Worm (Caenorhabditis elegans): ENCODE measurements around the gene ZC8.6.

Gene ZC8.6

DNA sequence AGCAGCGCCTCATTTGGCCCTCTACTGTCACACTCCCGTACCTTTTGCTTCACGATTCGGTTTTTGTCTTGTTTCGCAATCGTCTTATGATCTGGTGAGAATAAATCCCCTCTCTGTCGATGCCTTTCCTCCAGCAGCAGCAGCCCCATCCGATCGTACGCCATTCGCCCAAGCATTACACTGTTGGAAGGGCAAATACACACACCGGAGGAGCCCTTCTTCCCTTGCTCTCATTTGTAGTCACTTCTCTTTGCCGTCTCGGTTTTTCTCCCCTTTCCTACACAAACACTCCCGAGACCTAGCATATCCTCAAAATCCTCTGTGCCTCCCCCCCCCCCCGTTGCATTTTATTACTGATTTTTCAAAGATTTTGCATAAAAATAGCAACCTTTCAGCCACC lies 1.5 kb upstream of the ZC8.6 start, which contains the start of gene set-30:
Gene set-30 (plus strand): TSS at position 396 of the 400 bp plus-strand sequence.
- TF ChIP-seq T22C8.4 (GFP tag; IDR thresholded peaks at IDR 0.05) (no peak), ztf-23 (GFP tag; IDR thresholded peaks at IDR 0.05) (0 out of 2 replicates have a peak, but pooled peaks have one; percentile 28), ztf-29 (GFP tag; IDR thresholded peaks at IDR 0.05) (no peak), tab-1 (GFP tag; IDR thresholded peaks at IDR 0.05) (0 out of 2 replicates have a peak, but pooled peaks have one; percentile 11), cog-1 (tag; optimal IDR thresholded peaks at IDR 0.05) (no peak)

DNA sequence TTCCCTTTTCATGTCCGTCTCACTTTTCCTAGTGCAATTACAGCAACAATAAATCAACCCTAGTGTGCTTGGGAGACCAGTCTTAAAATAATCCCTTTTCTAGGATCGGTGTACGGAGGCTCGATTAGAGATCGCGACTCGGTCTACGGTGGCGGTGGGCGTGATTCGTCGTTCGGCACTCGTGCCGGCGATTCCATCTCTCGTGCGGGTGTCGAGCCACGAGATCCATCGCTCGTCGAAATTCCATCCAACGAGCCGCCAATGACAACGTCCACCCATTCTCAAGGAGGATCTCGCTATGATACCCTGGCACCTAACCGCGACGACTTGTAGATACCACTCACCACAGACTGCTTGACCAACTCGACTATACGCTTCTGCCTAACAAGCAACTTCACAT lies 4.9 kb downstream of the ZC8.6 start:
- TF ChIP-seq flt-1 (GFP tag; IDR thresholded peaks at IDR 0.05) = no peak
- TF ChIP-seq cog-1 (tag; optimal IDR thresholded peaks at IDR 0.05) = no peak
- TF ChIP-seq ztf-23 (GFP tag; IDR thresholded peaks at IDR 0.05) = no peak
- no peak for TF ChIP-seq klf-2 (GFP tag; conservative IDR thresholded peaks at IDR 0.05)
- TF ChIP-seq T22C8.4 (GFP tag; IDR thresholded peaks at IDR 0.05) = no peak
- no peak for TF ChIP-seq ref-1 (GFP tag; conservative IDR thresholded peaks at IDR 0.05)
- TF ChIP-seq tab-1 (GFP tag; IDR thresholded peaks at IDR 0.05) = no peak
- TF ChIP-seq ztf-29 (GFP tag; IDR thresholded peaks at IDR 0.05) = no peak
- TF ChIP-seq med-1 (GFP tag; optimal IDR thresholded peaks at IDR 0.05; ENCODE audit: insufficient read depth) = no peak

DNA sequence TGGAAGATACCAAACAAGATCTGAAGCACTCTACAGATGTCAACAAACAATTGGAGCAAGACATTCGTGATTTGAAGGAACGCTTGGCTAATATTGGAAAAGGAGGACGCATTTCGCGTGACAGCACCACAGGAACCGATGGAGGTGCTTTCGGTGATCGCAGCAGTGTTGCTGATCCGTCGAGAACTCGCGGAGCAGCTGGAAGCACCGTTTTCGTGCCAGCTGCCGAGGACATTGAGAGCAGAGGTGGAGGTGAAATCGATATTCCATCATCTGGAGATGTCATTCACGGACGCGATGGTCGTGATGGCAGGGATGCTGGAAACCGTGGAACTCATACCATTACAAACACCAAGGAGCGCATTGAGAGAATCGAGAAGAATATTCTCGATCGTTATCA lies 9.8 kb downstream of the ZC8.6 start:
- no peak for TF ChIP-seq ztf-23 (GFP tag; IDR thresholded peaks at IDR 0.05)
- no peak for TF ChIP-seq flt-1 (GFP tag; IDR thresholded peaks at IDR 0.05)
- TF ChIP-seq T22C8.4 (GFP tag; IDR thresholded peaks at IDR 0.05) = no peak
- no peak for TF ChIP-seq ztf-29 (GFP tag; IDR thresholded peaks at IDR 0.05)
- TF ChIP-seq tab-1 (GFP tag; IDR thresholded peaks at IDR 0.05) = no peak
- TF ChIP-seq med-1 (GFP tag; optimal IDR thresholded peaks at IDR 0.05; ENCODE audit: insufficient read depth) = no peak
- TF ChIP-seq ref-1 (GFP tag; conservative IDR thresholded peaks at IDR 0.05) = no peak
- no peak for TF ChIP-seq klf-2 (GFP tag; conservative IDR thresholded peaks at IDR 0.05)
- TF ChIP-seq cog-1 (tag; optimal IDR thresholded peaks at IDR 0.05) = no peak

DNA sequence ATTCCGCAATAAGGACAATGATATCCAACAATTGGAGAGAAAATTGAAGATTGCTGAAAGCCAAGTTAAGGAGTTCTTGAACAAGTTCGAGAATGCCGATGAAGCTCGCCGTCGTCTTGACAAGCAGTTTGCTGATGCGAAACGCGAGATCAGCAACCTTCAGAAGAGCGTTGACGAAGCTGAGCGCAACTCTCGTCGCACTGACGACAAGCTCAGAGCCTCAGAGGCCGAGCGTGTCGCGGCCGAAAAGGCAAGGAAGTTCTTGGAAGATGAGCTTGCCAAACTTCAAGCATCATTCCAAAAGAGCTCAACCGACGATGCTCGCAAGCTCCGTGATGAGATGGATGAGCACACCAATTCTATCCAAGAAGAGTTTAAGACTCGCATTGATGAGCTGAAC lies 11.0 kb downstream of the ZC8.6 start:
- TF ChIP-seq tab-1 (GFP tag; IDR thresholded peaks at IDR 0.05) (no peak), med-1 (GFP tag; optimal IDR thresholded peaks at IDR 0.05; ENCODE audit: insufficient read depth) (no peak), flt-1 (GFP tag; IDR thresholded peaks at IDR 0.05) (no peak), ztf-29 (GFP tag; IDR thresholded peaks at IDR 0.05) (no peak), ztf-23 (GFP tag; IDR thresholded peaks at IDR 0.05) (no peak), klf-2 (GFP tag; conservative IDR thresholded peaks at IDR 0.05) (no peak), ref-1 (GFP tag; conservative IDR thresholded peaks at IDR 0.05) (no peak), cog-1 (tag; optimal IDR thresholded peaks at IDR 0.05) (no peak), T22C8.4 (GFP tag; IDR thresholded peaks at IDR 0.05) (no peak)

DNA sequence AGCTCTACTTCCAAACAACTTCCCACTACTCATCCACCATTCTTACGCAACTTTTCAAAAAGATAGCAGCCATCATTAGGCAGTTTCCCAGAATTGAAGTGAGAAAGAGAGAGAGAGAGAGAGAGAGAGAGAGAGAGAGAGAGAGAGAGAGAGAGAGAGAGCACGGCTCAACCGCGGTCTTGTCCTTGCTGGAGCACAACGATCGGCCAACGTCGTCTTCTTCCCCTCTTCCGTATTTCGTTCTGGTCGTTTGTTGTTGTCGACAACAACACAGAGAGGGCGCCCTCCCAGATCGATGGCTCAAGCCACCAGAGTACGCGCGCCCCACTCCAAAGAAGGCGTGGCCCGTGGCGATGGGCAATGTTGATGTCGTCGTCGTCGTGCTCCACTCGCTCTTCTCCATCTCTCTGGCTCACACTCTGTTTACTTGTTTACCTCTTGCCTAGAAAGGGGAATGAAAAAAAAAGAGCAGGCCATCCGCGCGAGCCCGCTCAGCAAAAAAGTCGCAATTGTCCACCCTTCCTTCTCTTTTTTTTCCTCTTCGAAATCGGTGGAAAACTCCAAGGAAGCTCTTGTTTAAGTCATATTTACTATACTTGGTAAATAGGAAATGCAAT lies 15.3 kb downstream of the ZC8.6 start:
- peak; percentile 32; the same call in 1 of the 2 replicates for TF ChIP-seq flt-1 (GFP tag; IDR thresholded peaks at IDR 0.05)
- no peak for TF ChIP-seq ztf-29 (GFP tag; IDR thresholded peaks at IDR 0.05)

DNA sequence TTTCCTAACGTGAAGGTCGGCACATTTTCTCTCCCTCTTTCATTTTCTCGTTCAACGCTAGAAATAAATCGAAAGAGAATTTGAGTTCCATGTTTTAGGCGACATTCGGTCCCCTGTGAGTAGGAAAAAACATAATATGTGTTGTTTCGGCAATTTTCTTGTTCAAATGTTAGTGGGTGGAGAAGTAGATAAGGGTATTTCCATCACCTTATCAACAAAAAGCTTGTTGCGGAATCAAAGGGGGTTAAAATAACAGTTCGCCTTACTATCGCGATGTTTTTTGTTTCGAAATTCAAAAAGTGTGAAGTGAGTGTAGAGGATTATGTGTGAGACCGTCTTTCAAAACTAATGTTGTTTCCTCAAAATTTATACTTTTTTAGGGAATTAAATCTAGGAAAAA lies 15.8 kb downstream of the ZC8.6 start:
- TF ChIP-seq T22C8.4 (GFP tag; IDR thresholded peaks at IDR 0.05) = no peak
- TF ChIP-seq ref-1 (GFP tag; conservative IDR thresholded peaks at IDR 0.05) = no peak

DNA sequence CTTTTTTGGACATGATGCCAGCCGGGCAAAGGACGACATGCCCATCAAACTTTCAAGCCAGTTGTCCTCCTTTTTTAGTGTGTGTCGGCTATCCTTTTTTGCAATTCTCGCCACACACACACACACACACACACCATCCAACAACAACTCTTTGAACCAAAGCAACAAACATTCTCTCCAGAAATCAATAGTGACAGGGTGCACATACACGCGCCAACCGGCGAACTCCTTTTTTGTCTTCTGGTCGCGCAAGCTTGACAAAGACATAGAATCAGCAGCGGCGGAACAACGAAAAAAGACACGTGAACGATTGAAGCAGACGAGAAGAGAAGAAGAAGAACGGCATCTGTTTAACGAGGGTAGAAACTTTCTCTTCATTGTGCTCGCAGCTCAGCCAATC lies 16.3 kb downstream of the ZC8.6 start:
- TF ChIP-seq tab-1 (GFP tag; IDR thresholded peaks at IDR 0.05) (no peak), T22C8.4 (GFP tag; IDR thresholded peaks at IDR 0.05) (no peak), ref-1 (GFP tag; conservative IDR thresholded peaks at IDR 0.05) (no peak), flt-1 (GFP tag; IDR thresholded peaks at IDR 0.05) (no peak)

DNA sequence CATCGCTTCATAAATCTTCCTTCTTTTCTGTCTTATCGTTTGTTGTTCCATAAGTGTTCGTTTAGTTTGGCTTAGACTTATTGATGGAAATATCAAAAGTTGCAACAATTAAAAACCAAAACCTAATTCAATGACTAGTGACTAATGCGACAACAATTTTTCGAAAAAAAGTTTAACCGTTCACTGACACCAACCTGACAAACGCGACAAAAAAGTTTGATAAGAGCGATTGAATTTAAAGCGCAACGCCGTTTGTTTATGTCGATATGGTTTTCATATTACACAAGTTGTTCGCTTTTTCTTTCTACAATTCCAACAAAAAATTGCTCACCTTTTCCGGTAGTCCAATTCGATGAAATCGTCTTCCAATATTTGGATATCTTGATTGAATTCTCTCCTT lies 18.3 kb downstream of the ZC8.6 start:
- TF ChIP-seq ref-1 (GFP tag; conservative IDR thresholded peaks at IDR 0.05) (no peak), ztf-23 (GFP tag; IDR thresholded peaks at IDR 0.05) (no peak), tab-1 (GFP tag; IDR thresholded peaks at IDR 0.05) (no peak), cog-1 (tag; optimal IDR thresholded peaks at IDR 0.05) (no peak), ztf-29 (GFP tag; IDR thresholded peaks at IDR 0.05) (no peak), flt-1 (GFP tag; IDR thresholded peaks at IDR 0.05) (no peak), med-1 (GFP tag; optimal IDR thresholded peaks at IDR 0.05; ENCODE audit: insufficient read depth) (no peak), klf-2 (GFP tag; conservative IDR thresholded peaks at IDR 0.05) (no peak), T22C8.4 (GFP tag; IDR thresholded peaks at IDR 0.05) (no peak)

DNA sequence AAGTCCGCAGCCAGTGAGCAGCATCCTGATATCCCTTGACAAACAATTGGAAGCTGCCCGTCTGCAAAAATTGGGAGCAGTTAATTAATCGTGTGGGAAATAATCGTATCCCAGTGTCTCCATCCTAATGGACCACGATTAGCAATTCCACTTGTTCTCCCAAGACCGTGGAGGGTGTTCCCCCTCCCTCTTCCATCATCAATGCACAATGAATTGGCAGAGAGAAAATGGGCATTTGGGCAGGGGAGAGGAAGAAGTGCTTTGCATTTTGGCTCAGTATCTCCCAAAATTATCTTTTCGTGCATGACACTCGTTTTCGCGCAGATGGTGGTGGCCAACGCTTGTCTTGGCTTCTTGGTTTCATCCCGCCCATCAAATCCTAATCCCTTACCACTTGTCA lies 19.3 kb downstream of the ZC8.6 start:
- TF ChIP-seq ref-1 (GFP tag; conservative IDR thresholded peaks at IDR 0.05) (no peak), klf-2 (GFP tag; conservative IDR thresholded peaks at IDR 0.05) (no peak), tab-1 (GFP tag; IDR thresholded peaks at IDR 0.05) (no peak), flt-1 (GFP tag; IDR thresholded peaks at IDR 0.05) (0 out of 2 replicates have a peak, but pooled peaks have one; percentile 5)

DNA sequence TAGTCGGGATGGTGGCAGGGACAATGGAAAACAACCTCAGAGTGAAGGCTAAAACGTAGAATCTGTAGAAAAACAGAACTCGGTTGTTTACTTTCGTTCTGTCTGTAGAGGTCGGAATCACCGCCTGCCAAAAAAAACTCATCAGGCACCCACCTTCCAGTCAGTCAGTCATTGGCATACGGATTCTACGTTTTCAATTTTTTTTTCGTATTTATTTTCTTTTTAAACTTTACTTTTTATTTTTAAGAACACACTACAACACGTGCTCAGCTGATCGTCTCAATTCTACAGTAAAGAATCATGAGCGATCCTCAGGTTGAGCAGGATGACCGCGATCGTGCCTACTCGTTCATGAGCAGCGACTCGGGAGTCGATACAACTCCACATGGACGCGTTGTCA lies 20.9 kb downstream of the ZC8.6 start, which contains the start of gene lfi-1:
Gene lfi-1 (plus strand): TSS at position 301 of the 400 bp plus-strand sequence.
- TF ChIP-seq T22C8.4 (GFP tag; IDR thresholded peaks at IDR 0.05) = no peak
- no peak for TF ChIP-seq klf-2 (GFP tag; conservative IDR thresholded peaks at IDR 0.05)
- TF ChIP-seq ztf-29 (GFP tag; IDR thresholded peaks at IDR 0.05) = no peak

DNA sequence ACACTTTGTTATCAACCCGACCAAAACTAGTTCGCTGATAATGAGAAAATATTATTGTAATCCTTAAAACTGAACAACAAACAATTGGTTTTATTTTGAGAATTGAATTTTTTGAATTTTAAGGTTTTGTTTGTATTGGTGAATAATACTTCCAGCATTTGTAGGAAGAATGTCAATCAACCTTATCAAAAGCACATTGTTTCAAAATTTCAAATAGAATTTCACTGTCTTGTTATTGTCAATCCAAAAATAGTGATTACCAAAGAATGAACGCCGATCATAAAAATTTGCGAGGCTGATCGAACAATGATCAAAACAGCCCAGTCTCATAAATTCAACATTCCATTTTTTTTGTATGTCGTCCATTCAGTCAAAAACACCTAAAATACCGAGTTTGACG lies 22.9 kb downstream of the ZC8.6 start:
- TF ChIP-seq klf-2 (GFP tag; conservative IDR thresholded peaks at IDR 0.05) (no peak), cog-1 (tag; optimal IDR thresholded peaks at IDR 0.05) (no peak), ztf-23 (GFP tag; IDR thresholded peaks at IDR 0.05) (no peak), ztf-29 (GFP tag; IDR thresholded peaks at IDR 0.05) (no peak), ref-1 (GFP tag; conservative IDR thresholded peaks at IDR 0.05) (no peak), med-1 (GFP tag; optimal IDR thresholded peaks at IDR 0.05; ENCODE audit: insufficient read depth) (no peak), tab-1 (GFP tag; IDR thresholded peaks at IDR 0.05) (no peak), flt-1 (GFP tag; IDR thresholded peaks at IDR 0.05) (no peak), T22C8.4 (GFP tag; IDR thresholded peaks at IDR 0.05) (no peak)
